Fruit fly (Drosophila melanogaster): ENCODE results near the gene TwdlY.

Gene TwdlY

DNA sequence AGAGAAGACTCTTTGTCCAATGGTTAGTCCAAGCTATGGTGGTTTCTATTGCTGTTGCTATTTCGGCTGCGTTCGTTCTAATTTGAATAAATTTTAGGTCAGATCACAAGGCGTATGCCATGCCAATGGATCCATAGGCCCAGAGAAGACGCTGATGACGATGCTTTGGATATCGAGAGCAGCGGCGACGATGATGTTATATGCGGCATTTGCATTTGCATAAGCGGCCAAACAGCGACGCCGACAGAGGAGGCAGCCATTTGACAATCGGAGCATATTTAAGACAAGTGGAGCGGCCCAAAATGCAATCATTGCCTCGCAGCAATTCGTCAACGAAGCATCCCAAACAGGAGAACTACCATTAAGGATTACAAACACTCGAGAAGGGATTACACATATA, at the start of gene TwdlY:
Gene TwdlY (plus strand): TSS at position 301 of the 400 bp plus-strand sequence.
- TF ChIP-seq Dip3 (GFP tag; optimal IDR thresholded peaks at IDR 0.05) (no peak), chinmo (GFP tag; IDR thresholded peaks at IDR 0.05; ENCODE audit: partially characterized antibody) (peak; percentile 53; the same call in 1 of the 4 replicates), ham (GFP tag; IDR thresholded peaks at IDR 0.05) (no peak), vvl (GFP tag; IDR thresholded peaks at IDR 0.05) (peak; percentile 53; the same call in 1 of the 2 replicates), CG17385 (GFP tag; optimal IDR thresholded peaks at IDR 0.05) (no peak), CG12769 (tag; optimal IDR thresholded peaks at IDR 0.05) (peak; percentile 6), CG7271 (tag; optimal IDR thresholded peaks at IDR 0.05) (no peak), Aef1 (GFP tag; IDR thresholded peaks at IDR 0.05) (no peak), Max (GFP tag; optimal IDR thresholded peaks at IDR 0.05) (no peak), CG15514 (GFP tag; optimal IDR thresholded peaks at IDR 0.05) (no peak), CG4820 (GFP tag; optimal IDR thresholded peaks at IDR 0.05) (no peak), CG6813 (GFP tag; optimal IDR thresholded peaks at IDR 0.05) (no peak)

DNA sequence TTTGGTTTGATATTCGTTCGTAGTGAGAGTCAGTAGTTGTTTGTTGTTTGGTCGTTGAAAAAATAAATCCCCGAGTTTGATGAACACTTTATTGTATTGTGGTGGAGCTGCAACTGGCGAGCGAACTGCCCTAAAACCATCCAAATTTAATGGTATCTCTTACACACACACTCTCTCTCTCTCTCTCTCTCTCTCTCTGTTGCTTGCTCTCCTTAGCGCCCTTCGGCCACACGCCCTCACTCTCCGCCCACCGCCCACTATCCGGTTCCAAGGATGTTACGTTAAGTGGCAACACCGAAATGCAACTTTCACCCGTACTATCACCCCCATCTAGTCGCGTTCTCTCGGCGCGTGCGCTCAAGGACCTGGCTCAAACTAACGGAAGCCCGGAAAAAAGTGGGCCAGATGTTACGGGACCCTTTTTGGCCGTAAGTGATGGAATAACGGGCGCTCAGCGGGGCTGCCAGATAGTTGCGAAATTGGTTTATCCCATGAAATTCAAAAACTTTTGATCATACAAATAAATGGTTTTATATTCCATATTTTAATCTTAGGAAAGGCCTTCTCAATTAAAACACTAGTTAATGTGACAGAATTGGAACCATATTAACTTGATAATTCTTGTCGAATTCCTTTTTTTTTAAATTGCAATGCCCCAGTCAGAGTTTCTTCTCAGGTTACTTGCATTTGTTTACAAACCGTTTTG, 47.2 kb upstream of the TwdlY start:
- TF ChIP-seq CG9437 (GFP tag; optimal IDR thresholded peaks at IDR 0.05), result peak; percentile 15
- TF ChIP-seq NFAT (GFP tag; IDR thresholded peaks at IDR 0.05), result no peak
- TF ChIP-seq CG18599 (GFP tag; optimal IDR thresholded peaks at IDR 0.05), result peak; percentile 38
- peak; percentile 24 for TF ChIP-seq nmo (GFP tag; optimal IDR thresholded peaks at IDR 0.05)
- TF ChIP-seq sens (GFP tag), result peak; percentile 78
- no peak for TF ChIP-seq Bteb2 (GFP tag; optimal IDR thresholded peaks at IDR 0.05)
- peak; percentile 24 for TF ChIP-seq CG15514 (GFP tag; optimal IDR thresholded peaks at IDR 0.05)
- no peak for TF ChIP-seq CG17912 (GFP tag; optimal IDR thresholded peaks at IDR 0.05)
- peak; percentile 56 to 79 for TF ChIP-seq Trl (optimal IDR thresholded peaks at IDR 0.05)
- no peak for TF ChIP-seq Trl (GFP tag; optimal IDR thresholded peaks at IDR 0.05)
- TF ChIP-seq chinmo (GFP tag; IDR thresholded peaks at IDR 0.05; ENCODE audit: partially characterized antibody), result 0 out of 4 replicates have a peak, but pooled peaks have one; percentile 25
- TF ChIP-seq Hr51 (GFP tag; optimal IDR thresholded peaks at IDR 0.05), result no peak
- TF ChIP-seq ttk (GFP tag; IDR thresholded peaks at IDR 0.05), result no peak
- peak; percentile 15 for TF ChIP-seq CG9727 (GFP tag; optimal IDR thresholded peaks at IDR 0.05)
- peak; percentile 9 for TF ChIP-seq D19A (tag; optimal IDR thresholded peaks at IDR 0.05)
- TF ChIP-seq CG7556 (GFP tag; optimal IDR thresholded peaks at IDR 0.05), result peak; percentile 3
- peak; percentile 17 for TF ChIP-seq CG2120 (GFP tag; optimal IDR thresholded peaks at IDR 0.05)
- peak; percentile 20 for TF ChIP-seq phol (tag; optimal IDR thresholded peaks at IDR 0.05)
- TF ChIP-seq gem (tag; optimal IDR thresholded peaks at IDR 0.05), result peak; percentile 7
- peak; percentile 76 for TF ChIP-seq Ets65A (GFP tag)
- no peak for TF ChIP-seq Fer2 (tag; optimal IDR thresholded peaks at IDR 0.05)
- no peak for TF ChIP-seq dm (GFP tag; optimal IDR thresholded peaks at IDR 0.05)
- no peak for TF ChIP-seq da (GFP tag; optimal IDR thresholded peaks at IDR 0.05)
- TF ChIP-seq gfzf (GFP tag; optimal IDR thresholded peaks at IDR 0.05), result peak; percentile 13
- peak; percentile 0 for TF ChIP-seq CG13424 (tag; optimal IDR thresholded peaks at IDR 0.05)
- peak; percentile 16 for TF ChIP-seq CG30403 (GFP tag; optimal IDR thresholded peaks at IDR 0.05)
- TF ChIP-seq Meics (GFP tag; optimal IDR thresholded peaks at IDR 0.05), result peak; percentile 1
- peak; percentile 38 for TF ChIP-seq CG11504 (tag; optimal IDR thresholded peaks at IDR 0.05)
- TF ChIP-seq CG12659 (GFP tag; optimal IDR thresholded peaks at IDR 0.05), result peak; percentile 2
- TF ChIP-seq Hr78 (GFP tag; optimal IDR thresholded peaks at IDR 0.05), result no peak
- TF ChIP-seq Sry-δ (GFP tag; optimal IDR thresholded peaks at IDR 0.05), result peak; percentile 15
- TF ChIP-seq PHDP (tag; optimal IDR thresholded peaks at IDR 0.05), result no peak
- TF ChIP-seq TFAM (GFP tag; optimal IDR thresholded peaks at IDR 0.05), result no peak
- TF ChIP-seq Sox102F (GFP tag; optimal IDR thresholded peaks at IDR 0.05), result no peak
- TF ChIP-seq Med (GFP tag), result peak; percentile 36
- TF ChIP-seq CG6689 (GFP tag; IDR thresholded peaks at IDR 0.05), result 0 out of 2 replicates have a peak, but pooled peaks have one; percentile 8
- TF ChIP-seq Fer1 (GFP tag; optimal IDR thresholded peaks at IDR 0.05), result peak; percentile 33

Data from whole organism, embryonic.